Worm (Caenorhabditis elegans) whole organism, L3 larva: Measurements from ENCODE around the gene mrps-5.

Experiments used
- egl-27 ChIP-seq: sonication (generic microtip); optimal IDR thresholded peaks from 4 replicates; lab custom pipeline; 2017; ENCODE audit warnings: missing biosample characterization, missing genetic modification reagents, missing genetic modification characterization
- elt-1 ChIP-seq: fragments of 150-350 bp; optimal IDR thresholded peaks from 2 replicates; lab custom pipeline; 2014; ENCODE audit warnings: missing biosample characterization, missing genetic modification characterization
- fos-1 ChIP-seq: fragments of 150-350 bp; optimal IDR thresholded peaks from 2 replicates; lab custom pipeline; 2014; ENCODE audit warnings: missing biosample characterization, missing genetic modification characterization
- hmg-11 ChIP-seq: sonication (generic microtip); optimal IDR thresholded peaks from 2 replicates; lab custom pipeline; 2016; ENCODE audit warnings: missing genetic modification characterization, missing compliant biosample characterization
- mml-1 ChIP-seq: fragments of 150-350 bp; sonication (generic microtip); optimal IDR thresholded peaks from 3 replicates; lab custom pipeline; 2014; ENCODE audit warnings: missing biosample characterization, missing genetic modification characterization
- nhr-23 ChIP-seq: fragments of 150-350 bp; optimal IDR thresholded peaks from 2 replicates; lab custom pipeline; 2014; ENCODE audit warnings: missing biosample characterization, missing genetic modification reagents, missing genetic modification characterization
- nhr-237 ChIP-seq: fragments of 150-350 bp; optimal IDR thresholded peaks from 2 replicates; lab custom pipeline; 2014; ENCODE audit warnings: missing biosample characterization, missing genetic modification characterization
- sea-2 ChIP-seq: fragments of 150-350 bp; sonication (generic microtip); optimal IDR thresholded peaks from 4 replicates; lab custom pipeline; 2014; ENCODE audit warnings: missing biosample characterization, missing genetic modification reagents, missing genetic modification characterization
- skn-1 ChIP-seq: fragments of 150-350 bp; optimal IDR thresholded peaks from 2 replicates; lab custom pipeline; 2014; ENCODE audit warnings: missing biosample characterization, missing genetic modification characterization
- snpc-4 ChIP-seq: fragments of 150-350 bp; optimal IDR thresholded peaks from 2 replicates; lab custom pipeline; 2014; ENCODE audit warnings: missing biosample characterization, missing genetic modification characterization
- ztf-11 ChIP-seq: fragments of 150-350 bp; optimal IDR thresholded peaks from 2 replicates; lab custom pipeline; 2014; ENCODE audit warnings: missing biosample characterization, missing genetic modification characterization

DNA sequence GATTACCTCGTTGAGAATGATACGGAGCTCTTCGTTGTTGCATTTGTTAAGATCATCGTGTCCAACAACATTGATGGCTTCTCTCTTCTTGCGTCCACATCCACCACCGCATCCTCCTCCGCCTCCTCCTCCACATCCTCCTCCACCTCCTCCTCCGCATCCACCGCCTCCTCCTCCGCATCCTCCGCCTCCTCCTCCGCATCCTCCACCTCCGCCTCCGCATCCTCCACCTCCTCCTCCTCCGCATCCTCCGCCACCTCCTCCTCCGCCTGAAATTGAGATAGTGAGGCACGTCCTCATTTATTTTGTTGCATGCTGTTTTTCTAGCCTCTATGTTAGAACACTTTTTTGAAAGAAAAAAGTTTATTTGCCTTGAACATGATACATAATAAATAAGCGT is 12.6 kb downstream of the mrps-5 start:
- TF ChIP-seq nhr-237 (tag; lab: Kevin White, UChicago) (no peak), fos-1 (tag; lab: Kevin White, UChicago) (no peak), egl-27 (tag; lab: Kevin White, UChicago) (no peak), hmg-11 (tag; lab: Kevin White, UChicago) (no peak), nhr-23 (no peak), snpc-4 (tag; lab: Kevin White, UChicago) (no peak), ztf-11 (tag; lab: Kevin White, UChicago) (no peak), skn-1 (tag; lab: Kevin White, UChicago) (no peak), mml-1 (no peak), elt-1 (tag; lab: Kevin White, UChicago) (no peak), sea-2 (no peak)
